Fruit fly (Drosophila melanogaster) whole organism: ENCODE measurements around the gene S-Lap3.

ENCODE experiments used
- CG8478 ChIP-seq: fragments of >200 bp; optimal IDR thresholded peaks from 2 replicates; lab custom pipeline; 2018; ENCODE audit warnings: inconsistent platforms
- Dll ChIP-seq: fragments of >200 bp; optimal IDR thresholded peaks from 2 replicates; lab custom pipeline; 2017
- EcR ChIP-seq, 2 experiments: fragments of >200 bp; optimal IDR thresholded peaks; 2 replicates each; lab custom pipeline; 2017; ENCODE audit warnings: missing biosample characterization in 2 of 2, missing genetic modification characterization in 2 of 2, missing genetic modification reagents in 2 of 2
- pan ChIP-seq: fragments of >200 bp; optimal IDR thresholded peaks from 2 replicates; lab custom pipeline; 2017
- psq ChIP-seq: fragments of >200 bp; optimal IDR thresholded peaks from 2 replicates; lab custom pipeline; 2017
- usp ChIP-seq: fragments of >200 bp; optimal IDR thresholded peaks from 2 replicates; lab custom pipeline; 2017; ENCODE audit warnings: missing biosample characterization, missing genetic modification characterization, mixed read lengths

S-Lap3 gene

DNA sequence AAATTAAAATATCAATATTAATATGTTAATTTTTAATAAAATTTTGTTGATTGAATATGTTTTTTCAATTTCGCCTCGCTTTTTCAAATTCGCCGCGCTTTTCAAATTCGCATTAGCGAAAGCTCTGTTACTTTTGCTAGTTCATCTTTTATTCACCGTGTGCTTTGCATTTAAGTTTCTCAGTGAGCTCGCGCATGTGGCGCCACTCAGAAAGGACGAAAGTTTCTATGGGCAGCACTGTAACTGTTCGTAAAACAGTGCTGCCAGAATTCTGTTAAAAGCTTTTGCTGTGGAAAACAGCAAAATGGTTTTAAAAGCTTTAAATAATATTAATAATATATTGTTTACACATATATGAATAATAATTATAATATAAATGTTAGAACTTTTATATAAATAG, 43.0 kb downstream of the S-Lap3 start:
- TF ChIP-seq EcR (GFP tag; optimal IDR thresholded peaks at IDR 0.05; lab: Kevin White, UChicago), result no peak
- TF ChIP-seq Dll, result no peak
- TF ChIP-seq psq (lab: Kevin White, UChicago), result no peak
- TF ChIP-seq pan (lab: Kevin White, UChicago), result no peak
- TF ChIP-seq CG8478, result no peak
- no peak for TF ChIP-seq usp (GFP tag; lab: Kevin White, UChicago)

- TF ChIP-seq pan (lab: Kevin White, UChicago) (no peak), Dll (no peak), usp (GFP tag; lab: Kevin White, UChicago) (no peak), CG8478 (no peak), psq (lab: Kevin White, UChicago) (no peak), EcR (GFP tag; optimal IDR thresholded peaks at IDR 0.05; lab: Kevin White, UChicago) (no peak)
Measured at dm6 chr3L:10513412-10513811, 48.4 kb downstream of the S-Lap3 start.

DNA sequence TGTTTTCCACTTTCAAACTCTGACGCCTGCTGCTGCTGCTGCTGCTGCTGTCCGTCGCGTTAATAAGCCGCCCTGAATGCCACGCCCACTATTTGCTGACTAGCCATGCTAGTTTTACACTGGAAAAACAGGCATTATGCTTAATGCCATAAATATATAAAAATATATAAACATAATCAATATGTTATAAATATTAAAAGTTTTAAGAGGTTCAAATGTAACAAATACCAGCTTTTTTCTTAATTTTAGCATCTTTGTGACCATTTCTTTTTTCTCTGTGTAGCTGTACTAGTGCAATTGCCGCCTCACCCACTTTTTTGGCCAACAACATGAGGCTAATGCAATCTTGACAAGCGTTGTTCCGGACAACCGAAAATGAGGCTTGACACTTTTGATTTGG, 49.8 kb downstream of the S-Lap3 start:
- TF ChIP-seq usp (GFP tag; lab: Kevin White, UChicago) (no peak), psq (lab: Kevin White, UChicago) (no peak), pan (lab: Kevin White, UChicago) (no peak)

dm6 chr3L:10515785-10516706, 51.1 kb downstream of the S-Lap3 start:
- TF ChIP-seq usp (GFP tag; lab: Kevin White, UChicago) (no peak), psq (lab: Kevin White, UChicago) (peak; percentile 49), pan (lab: Kevin White, UChicago) (no peak), Dll (peak; percentile 18), EcR (GFP tag; optimal IDR thresholded peaks at IDR 0.05; lab: Kevin White, UChicago) (no peak), CG8478 (no peak)

dm6 chr3L:10516707-10517450, 51.9 kb downstream of the S-Lap3 start:
- TF ChIP-seq pan (lab: Kevin White, UChicago) (no peak), CG8478 (no peak), psq (lab: Kevin White, UChicago) (peak; percentile 33), Dll (no peak)

DNA sequence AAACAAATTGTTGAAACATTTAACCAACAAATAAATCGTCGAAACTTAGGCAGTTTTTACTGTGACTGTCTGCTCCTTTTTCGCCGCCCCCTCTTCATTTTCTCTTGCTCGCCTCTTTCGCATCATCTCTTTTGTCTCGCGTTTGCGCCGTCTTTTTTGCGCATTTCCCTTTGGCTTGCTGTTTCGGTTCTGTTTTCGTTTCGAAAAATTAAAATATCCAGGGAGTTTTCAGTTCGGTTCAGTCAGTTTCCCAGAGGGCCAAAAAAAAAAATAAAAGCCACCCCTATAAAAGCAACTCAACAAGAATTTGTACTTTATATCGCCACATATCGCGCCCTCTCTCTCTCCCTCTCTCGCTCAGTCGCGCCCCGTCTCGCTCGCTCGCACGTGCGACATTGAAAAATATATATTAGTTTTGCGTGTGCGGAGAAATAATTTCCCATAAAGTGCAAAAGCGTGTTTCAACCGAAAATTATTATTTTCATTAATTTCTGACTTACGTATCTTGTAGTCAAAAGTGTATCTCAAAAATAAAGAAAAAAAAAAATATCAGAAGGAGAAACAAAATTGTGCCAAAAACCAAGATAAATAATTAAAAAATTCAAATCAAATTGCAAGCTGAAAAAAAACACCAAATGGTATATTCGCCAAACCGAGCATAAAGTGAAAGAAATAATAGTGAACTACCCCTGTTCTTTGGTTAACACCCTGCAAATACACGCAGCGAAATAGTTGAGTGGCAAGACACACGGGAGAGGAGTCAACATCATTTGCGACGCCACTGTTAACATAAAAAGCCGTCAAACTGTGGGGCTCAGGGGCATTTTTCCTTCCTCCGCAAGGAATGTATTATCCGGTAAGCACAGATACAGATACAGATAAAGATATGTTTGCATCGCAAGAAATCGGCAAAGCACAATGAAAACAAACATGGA, 52.7 kb downstream of the S-Lap3 start:
- no peak for TF ChIP-seq psq (lab: Kevin White, UChicago)
- no peak for TF ChIP-seq CG8478
- TF ChIP-seq Dll, result no peak
- no peak for TF ChIP-seq EcR (GFP tag; optimal IDR thresholded peaks at IDR 0.05; lab: Kevin White, UChicago)
- no peak for TF ChIP-seq pan (lab: Kevin White, UChicago)
- no peak for TF ChIP-seq usp (GFP tag; lab: Kevin White, UChicago)
